Worm (Caenorhabditis elegans): ENCODE data around the gene C13G3.12.

- TF ChIP-seq pha-4 (tag; optimal IDR thresholded peaks at IDR 0.05) (no peak), mab-5 (tag; optimal IDR thresholded peaks at IDR 0.05) (no peak), unc-39 (tag; optimal IDR thresholded peaks at IDR 0.05) (no peak), snpc-4 (tag; optimal IDR thresholded peaks at IDR 0.05) (no peak), lin-13 (tag; optimal IDR thresholded peaks at IDR 0.05) (no peak), mep-1 (tag; optimal IDR thresholded peaks at IDR 0.05) (no peak)
Measured at ce11 chrV:11065513-11065912, 42.8 kb upstream of the C13G3.12 start, which contains the start of gene nlp-80.

All from whole organism, mixed stage, embryonic.